Fruit fly (Drosophila melanogaster) whole organism, embryonic: ENCODE data around the gene CG15803.

Source experiments
- Atf6 ChIP-seq: fragments of 200-800 bp; sonication (Bioruptor generic); IDR thresholded peaks from 2 replicates; pipeline ENCODE4 v1.3.6; 2022; ENCODE audit warnings: missing biosample characterization, missing genetic modification characterization
- B-H1 ChIP-seq: fragments of 200-800 bp; sonication (Bioruptor generic); IDR thresholded peaks from 3 replicates; pipeline ENCODE4 v1.3.6; 2022; ENCODE audit warnings: missing biosample characterization, missing genetic modification characterization
- Bdp1 ChIP-seq: fragments of 200-800 bp; sonication (Bioruptor generic); optimal IDR thresholded peaks from 3 replicates; lab custom pipeline; 2016; ENCODE audit warnings: missing biosample characterization, missing genetic modification characterization
- BtbVII ChIP-seq: fragments of 200-800 bp; sonication (Bioruptor generic); optimal IDR thresholded peaks from 3 replicates; lab custom pipeline; 2017; ENCODE audit warnings: missing biosample characterization, mild to moderate bottlenecking, missing genetic modification characterization
- CG10267 ChIP-seq: fragments of 200-800 bp; sonication (Bioruptor generic); optimal IDR thresholded peaks from 2 replicates; lab custom pipeline; 2018; ENCODE audit warnings: missing biosample characterization, mild to moderate bottlenecking, missing genetic modification characterization, moderate library complexity
- CG11504 ChIP-seq: fragments of 200-800 bp; sonication (Bioruptor generic); optimal IDR thresholded peaks from 3 replicates; lab custom pipeline; 2019; ENCODE audit warnings: missing biosample characterization, mild to moderate bottlenecking, missing genetic modification characterization, moderate library complexity
- CG12071 ChIP-seq: fragments of 200-800 bp; sonication (Bioruptor generic); optimal IDR thresholded peaks from 3 replicates; lab custom pipeline; 2018; ENCODE audit warnings: missing biosample characterization, mild to moderate bottlenecking, missing genetic modification characterization
- CG12155 ChIP-seq: fragments of 200-800 bp; sonication (Bioruptor generic); optimal IDR thresholded peaks from 3 replicates; lab custom pipeline; 2016; ENCODE audit warnings: missing biosample characterization, missing genetic modification characterization
- CG15514 ChIP-seq: fragments of 200-800 bp; sonication (Bioruptor generic); optimal IDR thresholded peaks from 3 replicates; lab custom pipeline; 2017; ENCODE audit warnings: missing biosample characterization, missing genetic modification characterization, mild to moderate bottlenecking, moderate library complexity, missing genetic modification reagents
- CG18262 ChIP-seq: fragments of 200-800 bp; optimal IDR thresholded peaks from 3 replicates; lab custom pipeline; 2019; ENCODE audit warnings: missing biosample characterization, mild to moderate bottlenecking, missing genetic modification characterization, moderate library complexity
- CG2678 ChIP-seq: fragments of 200-800 bp; sonication (Bioruptor generic); optimal IDR thresholded peaks from 3 replicates; lab custom pipeline; 2019; ENCODE audit warnings: missing biosample characterization, mild to moderate bottlenecking, missing genetic modification characterization, moderate library complexity
- CG31441 ChIP-seq: fragments of 200-800 bp; sonication (Bioruptor generic); IDR thresholded peaks from 2 replicates; pipeline ENCODE4 v1.3.6; 2022; ENCODE audit warnings: missing biosample characterization, missing genetic modification characterization
- CG32532 ChIP-seq: fragments of 200-800 bp; sonication (Bioruptor generic); IDR thresholded peaks from 2 replicates; pipeline ENCODE4 v1.3.6; 2022; ENCODE audit warnings: missing biosample characterization, missing genetic modification characterization
- CG32772 ChIP-seq: fragments of 200-800 bp; sonication (Bioruptor generic); IDR thresholded peaks from 2 replicates; pipeline ENCODE4 v1.3.6; 2022; ENCODE audit warnings: missing biosample characterization, missing genetic modification characterization
- CG4282 ChIP-seq: fragments of 200-800 bp; sonication (Bioruptor generic); optimal IDR thresholded peaks from 2 replicates; lab custom pipeline; 2016; ENCODE audit warnings: missing biosample characterization, missing genetic modification characterization
- CG5180 ChIP-seq: fragments of 200-800 bp; sonication (Bioruptor generic); optimal IDR thresholded peaks from 3 replicates; lab custom pipeline; 2017; ENCODE audit warnings: missing biosample characterization, missing genetic modification characterization, mild to moderate bottlenecking, moderate library complexity, missing genetic modification reagents
- CG8924 ChIP-seq: fragments of 200-800 bp; optimal IDR thresholded peaks from 3 replicates; lab custom pipeline; 2019; ENCODE audit warnings: missing biosample characterization, mild to moderate bottlenecking, missing genetic modification characterization, moderate library complexity
- CkIIα-i1 ChIP-seq: fragments of 200-800 bp; sonication (Bioruptor generic); IDR thresholded peaks from 2 replicates; pipeline ENCODE4 v1.3.6; 2022; ENCODE audit warnings: missing biosample characterization, missing genetic modification characterization
- D19B ChIP-seq: fragments of 200-800 bp; sonication (Bioruptor generic); optimal IDR thresholded peaks from 2 replicates; lab custom pipeline; 2017; ENCODE audit warnings: missing biosample characterization, mild to moderate bottlenecking, missing genetic modification characterization
- Dip2 ChIP-seq: fragments of 200-800 bp; sonication (Bioruptor generic); IDR thresholded peaks from 2 replicates; pipeline ENCODE4 v1.3.6; 2022; ENCODE audit warnings: missing biosample characterization, missing genetic modification characterization
- HmgZ ChIP-seq: fragments of 200-800 bp; sonication (Bioruptor generic); optimal IDR thresholded peaks from 2 replicates; lab custom pipeline; 2018; ENCODE audit warnings: missing biosample characterization, mild to moderate bottlenecking, missing genetic modification characterization
- Hr3 ChIP-seq: fragments of 200-800 bp; sonication (Bioruptor generic); optimal IDR thresholded peaks from 3 replicates; lab custom pipeline; 2016; ENCODE audit warnings: missing biosample characterization, missing genetic modification characterization
- Hr78 ChIP-seq, 2 experiments: fragments of 200-800 bp in 1 of 2; fragments of >200 bp in 1 of 2; sonication (Bioruptor generic) in 1 of 2; optimal IDR thresholded peaks; 2 replicates each; lab custom pipeline; 2017 to 2019; ENCODE audit warnings: missing biosample characterization in 2 of 2, missing genetic modification characterization in 2 of 2, mild to moderate bottlenecking in 1 of 2, moderate library complexity in 1 of 2
- Lim3 ChIP-seq: fragments of 200-800 bp; sonication (Bioruptor generic); IDR thresholded peaks from 2 replicates; pipeline ENCODE4 v1.3.6; 2022; ENCODE audit warnings: missing biosample characterization, missing genetic modification characterization
- Meics ChIP-seq: fragments of 200-800 bp; sonication (Bioruptor generic); optimal IDR thresholded peaks from 2 replicates; lab custom pipeline; 2017; ENCODE audit warnings: missing biosample characterization, mild to moderate bottlenecking, missing genetic modification characterization
- Mes4 ChIP-seq: fragments of 200-800 bp; sonication (Bioruptor generic); optimal IDR thresholded peaks from 2 replicates; lab custom pipeline; 2016; ENCODE audit warnings: missing biosample characterization, missing genetic modification characterization
- Mrtf ChIP-seq: fragments of 200-800 bp; sonication (Bioruptor generic); IDR thresholded peaks from 3 replicates; pipeline ENCODE4 v1.3.6; 2022; ENCODE audit warnings: missing biosample characterization, missing genetic modification characterization
- Xrp1 ChIP-seq: fragments of 200-800 bp; sonication (Bioruptor generic); IDR thresholded peaks from 2 replicates; pipeline ENCODE4 v1.3.6; 2022; ENCODE audit warnings: missing biosample characterization, missing genetic modification characterization
- amos ChIP-seq: fragments of 200-800 bp; sonication (Bioruptor generic); IDR thresholded peaks from 2 replicates; pipeline ENCODE4 v1.3.6; 2022; ENCODE audit warnings: missing biosample characterization, missing genetic modification characterization; ENCODE audit not compliant: partially characterized antibody
- ato ChIP-seq: fragments of 200-800 bp; sonication (Bioruptor generic); IDR thresholded peaks from 2 replicates; pipeline ENCODE4 v1.3.6; 2022; ENCODE audit warnings: missing biosample characterization, missing genetic modification characterization; ENCODE audit not compliant: partially characterized antibody
- az2 ChIP-seq: fragments of 200-800 bp; sonication (Bioruptor generic); optimal IDR thresholded peaks from 3 replicates; lab custom pipeline; 2016; ENCODE audit warnings: missing biosample characterization, missing genetic modification characterization
- bab2 ChIP-seq: fragments of 200-800 bp; sonication (Bioruptor generic); optimal IDR thresholded peaks from 2 replicates; lab custom pipeline; 2016; ENCODE audit warnings: missing biosample characterization, missing genetic modification characterization
- btn ChIP-seq: fragments of 200-800 bp; sonication (Bioruptor generic); optimal IDR thresholded peaks from 2 replicates; lab custom pipeline; 2016; ENCODE audit warnings: missing biosample characterization, missing genetic modification characterization
- cad ChIP-seq: fragments of >200 bp; optimal IDR thresholded peaks from 2 replicates; lab custom pipeline; 2017; ENCODE audit warnings: missing biosample characterization, missing genetic modification characterization
- cato ChIP-seq: fragments of 200-800 bp; sonication (Bioruptor generic); optimal IDR thresholded peaks from 2 replicates; lab custom pipeline; 2016; ENCODE audit warnings: missing biosample characterization, missing genetic modification characterization, borderline replicate concordance
- dpn ChIP-seq, 2 experiments: fragments of 200-800 bp; sonication (Bioruptor generic); optimal IDR thresholded peaks; 3 replicates each; lab custom pipeline; 2016; ENCODE audit warnings: missing biosample characterization in 2 of 2, missing genetic modification characterization in 2 of 2
- fd3F ChIP-seq: fragments of 200-800 bp; sonication (Bioruptor generic); optimal IDR thresholded peaks from 2 replicates; lab custom pipeline; 2018; ENCODE audit warnings: missing biosample characterization, mild to moderate bottlenecking, missing genetic modification characterization, moderate library complexity
- gsb ChIP-seq: fragments of 200-800 bp; sonication (Bioruptor generic); IDR thresholded peaks from 2 replicates; pipeline ENCODE4 v1.3.6; 2022; ENCODE audit warnings: missing biosample characterization, missing genetic modification characterization
- gt ChIP-seq: fragments of 200-800 bp; sonication (Bioruptor generic); IDR thresholded peaks from 2 replicates; pipeline ENCODE4 v1.3.6; 2022; ENCODE audit warnings: missing biosample characterization, missing genetic modification characterization
- h ChIP-seq: fragments of >200 bp; optimal IDR thresholded peaks from 2 replicates; lab custom pipeline; 2017
- ken ChIP-seq: fragments of 200-800 bp; sonication (Bioruptor generic); IDR thresholded peaks from 3 replicates; pipeline ENCODE4 v1.3.6; 2022; ENCODE audit warnings: missing biosample characterization, missing genetic modification characterization
- onecut ChIP-seq: fragments of 200-800 bp; sonication (Bioruptor generic); IDR thresholded peaks from 2 replicates; pipeline ENCODE4 v1.3.6; 2022; ENCODE audit warnings: missing biosample characterization, missing genetic modification characterization
- rib ChIP-seq: fragments of 200-800 bp; sonication (Bioruptor generic); IDR thresholded peaks from 2 replicates; pipeline ENCODE4 v1.3.6; 2022; ENCODE audit warnings: missing biosample characterization, missing genetic modification characterization
- ro ChIP-seq: fragments of 200-800 bp; sonication (Bioruptor generic); IDR thresholded peaks from 2 replicates; pipeline ENCODE4 v1.3.6; 2022; ENCODE audit warnings: missing biosample characterization, missing genetic modification characterization
- run ChIP-seq: fragments of 200-800 bp; sonication (Bioruptor generic); optimal IDR thresholded peaks from 3 replicates; lab custom pipeline; 2018; ENCODE audit warnings: missing biosample characterization, mild to moderate bottlenecking, missing genetic modification characterization
- sc ChIP-seq, 3 experiments: fragments of >200 bp in 2 of 3; fragments of 200-800 bp in 1 of 3; sonication (Bioruptor generic) in 1 of 3; optimal IDR thresholded peaks; 2 replicates in 2 of 3; 3 replicates in 1 of 3; lab custom pipeline; 2017; ENCODE audit warnings: mild to moderate bottlenecking in 1 of 3, missing biosample characterization in 1 of 3, missing genetic modification characterization in 1 of 3, missing genetic modification reagents in 1 of 3
- sens-2 ChIP-seq: fragments of 200-800 bp; sonication (Bioruptor generic); IDR thresholded peaks from 2 replicates; pipeline ENCODE4 v1.3.6; 2022; ENCODE audit warnings: missing biosample characterization, missing genetic modification characterization
- sug ChIP-seq: fragments of 200-800 bp; optimal IDR thresholded peaks from 2 replicates; lab custom pipeline; 2019; ENCODE audit warnings: missing biosample characterization, mild to moderate bottlenecking, missing genetic modification characterization, moderate library complexity
- unc-4 ChIP-seq: fragments of 200-800 bp; sonication (Bioruptor generic); IDR thresholded peaks from 2 replicates; pipeline ENCODE4 v1.3.6; 2022; ENCODE audit warnings: missing biosample characterization, missing genetic modification characterization; ENCODE audit not compliant: partially characterized antibody
- zfh2 ChIP-seq: fragments of 200-800 bp; sonication (Bioruptor generic); optimal IDR thresholded peaks from 2 replicates; lab custom pipeline; 2016; ENCODE audit warnings: missing biosample characterization, missing genetic modification characterization

CG15803 gene

DNA sequence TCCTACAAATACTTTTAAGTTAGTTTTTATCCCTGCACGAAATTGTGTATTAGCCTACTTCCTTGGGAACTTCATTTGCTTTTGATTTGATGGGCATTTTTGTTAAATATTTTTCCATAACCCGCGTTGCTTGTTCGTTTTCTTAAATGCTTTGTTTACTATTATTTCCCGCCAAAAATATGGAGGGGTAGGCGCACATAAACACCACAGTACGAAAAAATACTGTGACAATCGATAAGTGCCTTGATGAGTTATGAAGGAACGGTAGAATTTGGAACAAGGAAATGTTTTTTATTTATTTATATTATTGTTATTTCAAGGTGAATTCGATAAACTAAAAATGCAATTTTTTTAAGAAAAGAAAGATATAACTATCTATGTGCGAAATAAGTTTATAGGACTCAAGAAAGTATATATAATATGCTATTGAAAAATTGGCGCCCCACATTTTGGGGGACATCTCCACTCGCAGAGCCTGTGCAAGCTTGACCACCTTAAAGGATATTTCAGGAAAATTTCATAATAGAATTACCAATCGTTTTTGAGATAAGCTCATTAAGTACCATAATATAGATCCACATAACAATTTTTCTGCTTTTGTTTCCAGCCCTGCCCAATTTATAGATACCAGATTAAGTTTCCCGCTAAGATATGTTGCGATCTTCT, 5.6 kb upstream of the CG15803 start, which contains the start of the genes WRNexo and Nup43 (continued):
- TF ChIP-seq sc (optimal IDR thresholded peaks at IDR 0.05; lab: Kevin White, UChicago) (no peak), sc (GFP tag; optimal IDR thresholded peaks at IDR 0.05; lab: Kevin White, UChicago) (no peak), CkIIα-i1 (no peak), rib (GFP tag; lab: Robert Waterston, UW) (no peak), CG15514 (GFP tag; lab: Kevin White, UChicago) (peak; percentile 18), ro (GFP tag; lab: Robert Waterston, UW) (no peak), onecut (GFP tag; lab: Robert Waterston, UW) (no peak), sug (tag; lab: Kevin White, UChicago) (no peak), BtbVII (GFP tag; lab: Kevin White, UChicago) (no peak), CG10267 (tag; lab: Kevin White, UChicago) (peak; percentile 31), Hr78 (GFP tag; optimal IDR thresholded peaks at IDR 0.05; lab: Kevin White, UChicago) (no peak), Atf6 (no peak), run (tag; lab: Kevin White, UChicago) (no peak), fd3F (GFP tag; lab: Kevin White, UChicago) (peak; percentile 24), Meics (GFP tag; lab: Kevin White, UChicago) (peak; percentile 42), D19B (GFP tag; lab: Kevin White, UChicago) (no peak), cad (GFP tag; lab: Kevin White, UChicago) (no peak), btn (GFP tag; lab: Kevin White, UChicago) (no peak), h (lab: Kevin White, UChicago) (no peak), CG31441 (GFP tag; lab: Robert Waterston, UW) (peak; percentile 43; the same call in 1 of the 2 replicates), CG5180 (no peak), sens-2 (GFP tag; lab: Robert Waterston, UW) (no peak), bab2 (GFP tag; lab: Kevin White, UChicago) (peak; percentile 32), CG8924 (tag; lab: Kevin White, UChicago) (peak; percentile 29), CG18262 (peak; percentile 35), CG12071 (GFP tag; lab: Kevin White, UChicago) (no peak), CG12155 (GFP tag; lab: Kevin White, UChicago) (peak; percentile 40), Hr3 (GFP tag; lab: Kevin White, UChicago) (peak; percentile 49), gsb (GFP tag; lab: Robert Waterston, UW) (no peak), ato (GFP tag; lab: Robert Waterston, UW) (no peak), cato (GFP tag; lab: Kevin White, UChicago) (peak; percentile 33), gt (GFP tag; lab: Robert Waterston, UW) (no peak), az2 (GFP tag; lab: Kevin White, UChicago) (peak; percentile 36), Bdp1 (no peak), ken (GFP tag; lab: Robert Waterston, UW) (peak; percentile 52; the same call in 1 of the 3 replicates), CG11504 (tag; lab: Kevin White, UChicago) (peak; percentile 61), B-H1 (GFP tag; lab: Robert Waterston, UW) (no peak), dpn (GFP tag; optimal IDR thresholded peaks at IDR 0.05; lab: Kevin White, UChicago) (peak; percentile 33 to 51), CG4282 (no peak), HmgZ (no peak), Mrtf (GFP tag; lab: Robert Waterston, UW) (no peak), CG2678 (tag; lab: Kevin White, UChicago) (no peak), Lim3 (GFP tag; lab: Robert Waterston, UW) (no peak), CG32532 (GFP tag; lab: Robert Waterston, UW) (peak; percentile 59), Dip2 (GFP tag; lab: Robert Waterston, UW) (no peak), Mes4 (no peak), unc-4 (GFP tag; lab: Robert Waterston, UW) (no peak), zfh2 (GFP tag; lab: Kevin White, UChicago) (peak; percentile 52), amos (GFP tag; lab: Robert Waterston, UW) (no peak), CG32772 (GFP tag; lab: Robert Waterston, UW) (peak; percentile 34; the same call in 1 of the 2 replicates), Xrp1 (GFP tag; lab: Robert Waterston, UW) (no peak)
